Worm (Caenorhabditis elegans): Measurements from ENCODE around the gene lonp-2.

DNA sequence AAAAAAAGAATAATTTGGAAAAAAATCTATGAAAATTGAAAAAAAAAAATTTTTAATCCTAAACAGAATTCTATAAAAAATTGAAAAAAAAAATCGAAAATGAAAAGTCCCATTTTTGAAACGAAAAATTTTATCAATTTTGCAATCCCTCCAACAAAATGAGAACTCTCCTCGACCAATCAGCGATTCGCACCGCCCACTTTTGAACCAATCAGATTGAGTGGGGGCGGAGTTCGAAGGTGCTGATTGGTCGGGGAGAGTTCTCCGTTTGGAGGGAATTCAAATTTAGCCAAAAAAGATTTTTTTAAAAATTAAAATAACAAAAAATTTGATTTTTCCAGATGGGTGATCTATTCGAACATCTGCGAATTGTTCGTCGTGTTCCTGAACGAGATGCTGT, 39.8 kb upstream of the lonp-2 start:
- TF ChIP-seq snpc-4 (tag; optimal IDR thresholded peaks at IDR 0.05) (no peak), elt-3 (tag; optimal IDR thresholded peaks at IDR 0.05) (no peak), ztf-11 (tag; optimal IDR thresholded peaks at IDR 0.05) (no peak), unc-39 (tag; optimal IDR thresholded peaks at IDR 0.05) (no peak), pha-4 (tag; optimal IDR thresholded peaks at IDR 0.05) (no peak), sptf-1 (tag; optimal IDR thresholded peaks at IDR 0.05) (no peak)

Measured in whole organism, mixed stage, embryonic.